Fruit fly (Drosophila melanogaster): ENCODE measurements around the gene CG7900.

Gene CG7900

DNA sequence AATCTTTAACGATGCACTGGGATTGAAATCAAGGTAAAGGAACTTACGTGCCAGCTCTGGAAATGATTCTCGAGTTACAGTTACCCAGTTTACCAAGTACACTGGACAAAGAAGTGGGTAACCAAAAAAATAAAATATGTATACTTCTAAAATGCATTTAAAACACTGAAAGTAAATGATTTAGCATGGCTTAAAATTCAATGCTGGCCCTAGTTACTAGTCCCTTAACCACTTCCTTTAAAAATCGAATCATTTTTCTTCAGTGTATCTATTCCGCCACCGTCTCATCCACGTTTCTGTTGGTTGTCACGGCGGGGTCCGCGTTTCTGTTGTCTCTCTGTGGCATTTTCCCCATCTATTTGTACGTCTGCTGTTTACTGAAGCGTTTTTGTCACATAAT lies 21.3 kb upstream of the CG7900 start (continued):
- TF ChIP-seq CG5953 (GFP tag; IDR thresholded peaks at IDR 0.05) (no peak), CG10462 (GFP tag; optimal IDR thresholded peaks at IDR 0.05) (no peak), Atf-2 (GFP tag; optimal IDR thresholded peaks at IDR 0.05) (no peak), ems (GFP tag; optimal IDR thresholded peaks at IDR 0.05) (peak; percentile 12), E2f2 (GFP tag; IDR thresholded peaks at IDR 0.05) (no peak), Dp (GFP tag; optimal IDR thresholded peaks at IDR 0.05) (no peak), gce (GFP tag; IDR thresholded peaks at IDR 0.05) (no peak), Dip3 (GFP tag; optimal IDR thresholded peaks at IDR 0.05) (no peak), CG12769 (tag; optimal IDR thresholded peaks at IDR 0.05) (peak; percentile 34), Atf3 (GFP tag; optimal IDR thresholded peaks at IDR 0.05) (no peak), Blimp-1 (GFP tag; optimal IDR thresholded peaks at IDR 0.05) (no peak), CG9727 (GFP tag; optimal IDR thresholded peaks at IDR 0.05) (peak; percentile 9), CG12942 (GFP tag; optimal IDR thresholded peaks at IDR 0.05) (no peak), CG4730 (GFP tag; IDR thresholded peaks at IDR 0.05) (no peak), Chrac-16 (GFP tag; optimal IDR thresholded peaks at IDR 0.05) (no peak), pum (GFP tag; optimal IDR thresholded peaks at IDR 0.05) (no peak), CG16863 (GFP tag; optimal IDR thresholded peaks at IDR 0.05) (no peak), CG9797 (GFP tag; optimal IDR thresholded peaks at IDR 0.05) (no peak), CG15514 (GFP tag; optimal IDR thresholded peaks at IDR 0.05) (peak; percentile 42), CG17385 (GFP tag; optimal IDR thresholded peaks at IDR 0.05) (no peak), lbe (GFP tag; optimal IDR thresholded peaks at IDR 0.05) (no peak), CG12744 (GFP tag; optimal IDR thresholded peaks at IDR 0.05) (no peak), cato (GFP tag; optimal IDR thresholded peaks at IDR 0.05; ENCODE audit: borderline replicate concordance) (no peak), klu (GFP tag; IDR thresholded peaks at IDR 0.05) (no peak), lola (GFP tag; optimal IDR thresholded peaks at IDR 0.05) (no peak), Mes4 (GFP tag; optimal IDR thresholded peaks at IDR 0.05) (no peak), CG18619 (GFP tag; optimal IDR thresholded peaks at IDR 0.05) (peak; percentile 7), CG3163 (GFP tag; optimal IDR thresholded peaks at IDR 0.05) (no peak), gem (tag; optimal IDR thresholded peaks at IDR 0.05) (peak; percentile 57), CG10267 (tag; optimal IDR thresholded peaks at IDR 0.05) (no peak), Elba2 (GFP tag; optimal IDR thresholded peaks at IDR 0.05) (no peak), B-H2 (GFP tag; optimal IDR thresholded peaks at IDR 0.05) (no peak), Dip2 (GFP tag; IDR thresholded peaks at IDR 0.05) (no peak), CG9932 (GFP tag; IDR thresholded peaks at IDR 0.05) (peak; percentile 35; the same call in 1 of the 2 replicates), usp (GFP tag; optimal IDR thresholded peaks at IDR 0.05) (no peak), CG2678 (tag; optimal IDR thresholded peaks at IDR 0.05) (peak; percentile 52), CG12155 (GFP tag; optimal IDR thresholded peaks at IDR 0.05) (no peak), exex (tag; optimal IDR thresholded peaks at IDR 0.05) (no peak), CG30020 (tag; optimal IDR thresholded peaks at IDR 0.05) (no peak), Deaf1 (tag; optimal IDR thresholded peaks at IDR 0.05) (no peak), CG7556 (GFP tag; optimal IDR thresholded peaks at IDR 0.05) (peak; percentile 34), mam (GFP tag; optimal IDR thresholded peaks at IDR 0.05) (peak; percentile 20), H2.0 (GFP tag; IDR thresholded peaks at IDR 0.05) (no peak), CG10274 (GFP tag; optimal IDR thresholded peaks at IDR 0.05) (no peak), CG11456 (GFP tag; IDR thresholded peaks at IDR 0.05) (0 out of 3 replicates have a peak, but pooled peaks have one; percentile 59), CG9876 (GFP tag; optimal IDR thresholded peaks at IDR 0.05) (no peak), peb (GFP tag; IDR thresholded peaks at IDR 0.05) (0 out of 2 replicates have a peak, but pooled peaks have one; percentile 9), nom (GFP tag; optimal IDR thresholded peaks at IDR 0.05) (no peak), trem (tag; optimal IDR thresholded peaks at IDR 0.05) (no peak), CkIIα-i1 (GFP tag; IDR thresholded peaks at IDR 0.05) (no peak), Six4 (GFP tag; optimal IDR thresholded peaks at IDR 0.05) (no peak), CG1024 (GFP tag; IDR thresholded peaks at IDR 0.05) (no peak)

All from whole organism, embryonic.